Fruit fly (Drosophila melanogaster) whole organism, embryonic: Measurements from ENCODE around the gene Cpr67Fa2.
A peak's percentile ranks its signal among the peaks of the same experiment; 100 is the strongest.

Experiments used
- CG10147 ChIP-seq: fragments of 200-800 bp; sonication (Bioruptor generic); optimal IDR thresholded peaks from 2 replicates; lab custom pipeline; 2019; ENCODE audit warnings: missing biosample characterization, mild to moderate bottlenecking, missing genetic modification characterization, moderate library complexity
- CG10543 ChIP-seq: fragments of 200-800 bp; sonication (Bioruptor generic); optimal IDR thresholded peaks from 3 replicates; lab custom pipeline; 2017; ENCODE audit warnings: missing biosample characterization, mild to moderate bottlenecking, missing genetic modification characterization, moderate library complexity
- CG11504 ChIP-seq: fragments of 200-800 bp; sonication (Bioruptor generic); optimal IDR thresholded peaks from 3 replicates; lab custom pipeline; 2019; ENCODE audit warnings: missing biosample characterization, mild to moderate bottlenecking, missing genetic modification characterization, moderate library complexity
- CG15696 ChIP-seq: fragments of 200-800 bp; sonication (Bioruptor generic); optimal IDR thresholded peaks from 2 replicates; lab custom pipeline; 2019; ENCODE audit warnings: missing biosample characterization, mild to moderate bottlenecking, missing genetic modification characterization, moderate library complexity
- CG1603 ChIP-seq: fragments of 200-800 bp; sonication (Bioruptor generic); optimal IDR thresholded peaks from 2 replicates; lab custom pipeline; 2019; ENCODE audit warnings: missing biosample characterization, mild to moderate bottlenecking, missing genetic modification characterization, moderate library complexity
- CG17612 ChIP-seq: fragments of 200-800 bp; sonication (Bioruptor generic); IDR thresholded peaks from 2 replicates; pipeline ENCODE4 v1.3.6; 2022; ENCODE audit warnings: missing biosample characterization, missing genetic modification characterization
- CG18011 ChIP-seq: fragments of 200-800 bp; sonication (Bioruptor generic); optimal IDR thresholded peaks from 2 replicates; lab custom pipeline; 2017; ENCODE audit warnings: missing biosample characterization, missing genetic modification characterization, mild to moderate bottlenecking, moderate library complexity, missing genotype
- CG1832 ChIP-seq: fragments of 200-800 bp; sonication (Bioruptor generic); optimal IDR thresholded peaks from 2 replicates; lab custom pipeline; 2017; ENCODE audit warnings: missing biosample characterization, mild to moderate bottlenecking, missing genetic modification characterization, inconsistent platforms
- CG30431 ChIP-seq: fragments of 200-800 bp; sonication (Bioruptor generic); optimal IDR thresholded peaks from 2 replicates; lab custom pipeline; 2017; ENCODE audit warnings: missing biosample characterization, missing genetic modification characterization
- CG4404 ChIP-seq: fragments of 200-800 bp; sonication (Bioruptor generic); IDR thresholded peaks from 2 replicates; pipeline ENCODE4 v1.3.6; 2022; ENCODE audit warnings: missing biosample characterization, missing genetic modification characterization
- CG7556 ChIP-seq: fragments of 200-800 bp; sonication (Bioruptor generic); optimal IDR thresholded peaks from 2 replicates; lab custom pipeline; 2017; ENCODE audit warnings: missing biosample characterization, mild to moderate bottlenecking, missing genetic modification characterization
- CG7745 ChIP-seq: fragments of 200-800 bp; sonication (Bioruptor generic); optimal IDR thresholded peaks from 2 replicates; lab custom pipeline; 2018; ENCODE audit warnings: missing biosample characterization, mild to moderate bottlenecking, missing genetic modification characterization, moderate library complexity
- CG9437 ChIP-seq: fragments of 200-800 bp; sonication (Bioruptor generic); optimal IDR thresholded peaks from 2 replicates; lab custom pipeline; 2018; ENCODE audit warnings: missing biosample characterization, mild to moderate bottlenecking, missing genetic modification characterization
- Chrac-16 ChIP-seq: fragments of 200-800 bp; sonication (Bioruptor generic); optimal IDR thresholded peaks from 3 replicates; lab custom pipeline; 2016; ENCODE audit warnings: missing biosample characterization, missing genetic modification characterization
- CoRest ChIP-seq: fragments of 200-800 bp; sonication (Bioruptor generic); optimal IDR thresholded peaks from 3 replicates; lab custom pipeline; 2018; ENCODE audit warnings: missing biosample characterization, mild to moderate bottlenecking, missing genetic modification characterization, moderate library complexity
- Dek ChIP-seq: fragments of 200-800 bp; sonication (Bioruptor generic); optimal IDR thresholded peaks from 3 replicates; lab custom pipeline; 2019; ENCODE audit warnings: missing biosample characterization, mild to moderate bottlenecking, missing genetic modification characterization, moderate library complexity
- Dref ChIP-seq: fragments of 200-800 bp; sonication (Bioruptor generic); IDR thresholded peaks from 2 replicates; pipeline ENCODE4 v1.3.6; 2022; ENCODE audit warnings: missing biosample characterization, missing genetic modification characterization
- E2f2 ChIP-seq: fragments of 200-800 bp; sonication (Bioruptor generic); IDR thresholded peaks from 2 replicates; pipeline ENCODE4 v1.3.6; 2022; ENCODE audit warnings: missing biosample characterization, missing genetic modification characterization
- Fer1 ChIP-seq: fragments of 200-800 bp; sonication (Bioruptor generic); optimal IDR thresholded peaks from 2 replicates; lab custom pipeline; 2017; ENCODE audit warnings: missing biosample characterization, mild to moderate bottlenecking, missing genetic modification characterization
- Fer3 ChIP-seq: fragments of 200-800 bp; sonication (Bioruptor generic); optimal IDR thresholded peaks from 2 replicates; lab custom pipeline; 2018; ENCODE audit warnings: missing biosample characterization, mild to moderate bottlenecking, missing genetic modification characterization, moderate library complexity
- GATAe ChIP-seq: fragments of 200-800 bp; sonication (Bioruptor generic); conservative IDR thresholded peaks from 2 replicates; pipeline ENCODE4 v1.3.6; 2022; ENCODE audit warnings: missing biosample characterization, missing genetic modification characterization
- Hand ChIP-seq: fragments of 200-800 bp; sonication (Bioruptor generic); optimal IDR thresholded peaks from 2 replicates; lab custom pipeline; 2017; ENCODE audit warnings: mild to moderate bottlenecking, missing biosample characterization, missing genetic modification reagents, missing genetic modification characterization
- Hey ChIP-seq: fragments of 200-800 bp; sonication (Bioruptor generic); optimal IDR thresholded peaks from 3 replicates; lab custom pipeline; 2018; ENCODE audit warnings: missing biosample characterization, mild to moderate bottlenecking, missing genetic modification characterization
- HmgZ ChIP-seq: fragments of 200-800 bp; sonication (Bioruptor generic); optimal IDR thresholded peaks from 2 replicates; lab custom pipeline; 2018; ENCODE audit warnings: missing biosample characterization, mild to moderate bottlenecking, missing genetic modification characterization
- Hmr ChIP-seq: fragments of 200-800 bp; sonication (Bioruptor generic); optimal IDR thresholded peaks from 3 replicates; lab custom pipeline; 2017; ENCODE audit warnings: mild to moderate bottlenecking, missing biosample characterization, missing genetic modification reagents, missing genetic modification characterization
- Hsf ChIP-seq: fragments of 200-800 bp; sonication (Bioruptor generic); optimal IDR thresholded peaks from 3 replicates; lab custom pipeline; 2016; ENCODE audit warnings: missing biosample characterization, missing genetic modification characterization
- Lim3 ChIP-seq: fragments of 200-800 bp; sonication (Bioruptor generic); IDR thresholded peaks from 2 replicates; pipeline ENCODE4 v1.3.6; 2022; ENCODE audit warnings: missing biosample characterization, missing genetic modification characterization
- Mad ChIP-seq: fragments of 200-800 bp; sonication (Bioruptor generic); optimal IDR thresholded peaks from 2 replicates; lab custom pipeline; 2016; ENCODE audit warnings: missing biosample characterization, missing genetic modification characterization
- Poxn ChIP-seq: fragments of 200-800 bp; sonication (Bioruptor generic); IDR thresholded peaks from 2 replicates; pipeline ENCODE4 v1.3.6; 2022; ENCODE audit warnings: missing biosample characterization, missing genetic modification characterization
- Sin3A ChIP-seq: fragments of >200 bp; optimal IDR thresholded peaks from 2 replicates; lab custom pipeline; 2018
- Ssrp ChIP-seq: fragments of 200-800 bp; sonication (Bioruptor generic); optimal IDR thresholded peaks from 2 replicates; lab custom pipeline; 2018; ENCODE audit warnings: missing biosample characterization, mild to moderate bottlenecking, missing genetic modification characterization, moderate library complexity
- ash1 ChIP-seq: fragments of 200-800 bp; sonication (Bioruptor generic); optimal IDR thresholded peaks from 2 replicates; lab custom pipeline; 2018; ENCODE audit warnings: missing biosample characterization, mild to moderate bottlenecking, missing genetic modification characterization
- bab2 ChIP-seq: fragments of 200-800 bp; sonication (Bioruptor generic); optimal IDR thresholded peaks from 2 replicates; lab custom pipeline; 2016; ENCODE audit warnings: missing biosample characterization, missing genetic modification characterization
- br ChIP-seq: fragments of >200 bp; optimal IDR thresholded peaks from 2 replicates; lab custom pipeline; 2017
- chinmo ChIP-seq: fragments of 200-800 bp; sonication (Bioruptor generic); IDR thresholded peaks from 4 replicates; pipeline ENCODE4 v1.3.6; 2022; ENCODE audit warnings: missing biosample characterization, missing genetic modification characterization; ENCODE audit not compliant: partially characterized antibody
- crp ChIP-seq, 2 experiments: fragments of 200-800 bp; sonication (Bioruptor generic); optimal IDR thresholded peaks; 2 replicates in 1 of 2; 3 replicates in 1 of 2; lab custom pipeline; 2017; ENCODE audit warnings: missing biosample characterization in 2 of 2, missing genetic modification characterization in 2 of 2, mild to moderate bottlenecking in 1 of 2, moderate library complexity in 1 of 2
- dimm ChIP-seq: fragments of 200-800 bp; sonication (Bioruptor generic); IDR thresholded peaks from 2 replicates; pipeline ENCODE4 v1.3.6; 2022; ENCODE audit warnings: missing biosample characterization, missing genetic modification characterization
- en ChIP-seq: fragments of 200-800 bp; sonication (Bioruptor generic); optimal IDR thresholded peaks from 2 replicates; lab custom pipeline; 2016; ENCODE audit warnings: missing biosample characterization, missing genetic modification characterization
- exex ChIP-seq: fragments of 200-800 bp; sonication (Bioruptor generic); optimal IDR thresholded peaks from 4 replicates; lab custom pipeline; 2018; ENCODE audit warnings: missing biosample characterization, mild to moderate bottlenecking, missing genetic modification characterization, moderate library complexity
- jing ChIP-seq: fragments of 200-800 bp; sonication (Bioruptor generic); optimal IDR thresholded peaks from 2 replicates; lab custom pipeline; 2018; ENCODE audit warnings: missing biosample characterization, mild to moderate bottlenecking, missing genetic modification characterization
- maf-S ChIP-seq: fragments of 200-800 bp; sonication (Bioruptor generic); optimal IDR thresholded peaks from 2 replicates; lab custom pipeline; 2016; ENCODE audit warnings: missing biosample characterization, missing genetic modification characterization
- prd ChIP-seq, 3 experiments: fragments of >200 bp in 2 of 3; fragments of 200-800 bp in 1 of 3; sonication (Bioruptor generic) in 1 of 3; optimal IDR thresholded peaks in 2 of 3; IDR thresholded peaks in 1 of 3; 2 replicates in 2 of 3; 3 replicates in 1 of 3; pipeline versions ENCODE4 v1.3.6 to Lab custom; 2017 to 2022; ENCODE audit warnings: missing biosample characterization in 1 of 3, missing genetic modification characterization in 1 of 3
- psq ChIP-seq: fragments of 200-800 bp; sonication (Bioruptor generic); optimal IDR thresholded peaks from 2 replicates; lab custom pipeline; 2017; ENCODE audit warnings: missing biosample characterization, missing genetic modification characterization
- ranshi ChIP-seq: fragments of 200-800 bp; sonication (Bioruptor generic); IDR thresholded peaks from 2 replicates; pipeline ENCODE4 v1.3.6; 2022; ENCODE audit warnings: missing biosample characterization, missing genetic modification characterization
- rib ChIP-seq: fragments of 200-800 bp; sonication (Bioruptor generic); IDR thresholded peaks from 2 replicates; pipeline ENCODE4 v1.3.6; 2022; ENCODE audit warnings: missing biosample characterization, missing genetic modification characterization
- scrt ChIP-seq: fragments of 200-800 bp; sonication (Bioruptor generic); optimal IDR thresholded peaks from 2 replicates; lab custom pipeline; 2018; ENCODE audit warnings: missing biosample characterization, mild to moderate bottlenecking, missing genetic modification characterization, moderate library complexity
- slp2 ChIP-seq: fragments of 200-800 bp; sonication (Bioruptor generic); optimal IDR thresholded peaks from 2 replicates; lab custom pipeline; 2016; ENCODE audit warnings: missing biosample characterization, missing genetic modification characterization
- sna ChIP-seq: fragments of 200-800 bp; sonication (Bioruptor generic); IDR thresholded peaks from 2 replicates; pipeline ENCODE4 v1.3.6; 2022; ENCODE audit warnings: missing biosample characterization, missing genetic modification characterization; ENCODE audit not compliant: partially characterized antibody
- trem ChIP-seq: fragments of 200-800 bp; optimal IDR thresholded peaks from 3 replicates; lab custom pipeline; 2019; ENCODE audit warnings: missing biosample characterization, mild to moderate bottlenecking, missing genetic modification characterization, moderate library complexity

Cpr67Fa2 gene

dm6 chr3L:10862544-10863474, 28.7 kb upstream of the Cpr67Fa2 start (continued):
- TF ChIP-seq Ssrp (no peak), CG10543 (peak; percentile 28), CG1603 (no peak), ash1 (no peak), Poxn (no peak), Hsf (GFP tag; lab: Kevin White, UChicago) (no peak), CG30431 (GFP tag; lab: Kevin White, UChicago) (no peak), CG17612 (no peak), Dref (GFP tag; lab: Robert Waterston, UW) (no peak), CG11504 (tag; lab: Kevin White, UChicago) (no peak), bab2 (no peak), chinmo (GFP tag; lab: Robert Waterston, UW) (0 out of 4 replicates have a peak, but pooled peaks have one; percentile 20), slp2 (GFP tag; lab: Kevin White, UChicago) (no peak), exex (tag; lab: Kevin White, UChicago) (peak; percentile 90), E2f2 (no peak), CG15696 (tag; lab: Kevin White, UChicago) (no peak), Fer3 (tag; lab: Kevin White, UChicago) (no peak), maf-S (no peak), Hmr (no peak), CG4404 (no peak), Hand (GFP tag; lab: Kevin White, UChicago) (no peak), Dek (no peak), CG1832 (GFP tag; lab: Kevin White, UChicago) (no peak), Sin3A (lab: Kevin White, UChicago) (no peak), jing (GFP tag; lab: Kevin White, UChicago) (no peak), GATAe (GFP tag; lab: Robert Waterston, UW) (0 out of 2 replicates have a peak, but pooled peaks have one; percentile 25), scrt (GFP tag; lab: Kevin White, UChicago) (no peak), Fer1 (GFP tag; lab: Kevin White, UChicago) (no peak), ranshi (no peak), rib (GFP tag; lab: Robert Waterston, UW) (no peak), Chrac-16 (GFP tag; lab: Kevin White, UChicago) (no peak), CG7556 (GFP tag; lab: Kevin White, UChicago) (no peak), CoRest (tag; lab: Kevin White, UChicago) (no peak), br (lab: Kevin White, UChicago) (no peak), CG9437 (GFP tag; lab: Kevin White, UChicago) (no peak), HmgZ (tag; lab: Kevin White, UChicago) (no peak), Hey (tag; lab: Kevin White, UChicago) (no peak), Lim3 (GFP tag; lab: Robert Waterston, UW) (no peak), sna (GFP tag; lab: Robert Waterston, UW) (no peak), psq (GFP tag; lab: Kevin White, UChicago) (no peak), dimm (no peak), en (no peak), CG10147 (no peak), Mad (GFP tag; lab: Kevin White, UChicago) (no peak), CG18011 (GFP tag; lab: Kevin White, UChicago) (no peak), CG7745 (tag; lab: Kevin White, UChicago) (no peak), crp (GFP tag; optimal IDR thresholded peaks at IDR 0.05; lab: Kevin White, UChicago) (no peak), trem (tag; lab: Kevin White, UChicago) (no peak), prd (optimal IDR thresholded peaks at IDR 0.05; lab: Kevin White, UChicago) (no peak), prd (GFP tag; IDR thresholded peaks at IDR 0.05; lab: Robert Waterston, UW) (no peak)
